Worm (Caenorhabditis elegans) whole organism, L1 larva: ENCODE data around the gene srh-190.

Experiments
- lsy-2 ChIP-seq, 2 experiments: fragments of 150-350 bp; optimal IDR thresholded peaks; 2 replicates each; lab custom pipeline; 2014; ENCODE audit warnings: missing biosample characterization in 2 of 2, missing genetic modification characterization in 2 of 2
- unc-62 ChIP-seq: fragments of 150-350 bp; optimal IDR thresholded peaks from 2 replicates; lab custom pipeline; 2014; ENCODE audit warnings: missing biosample characterization, missing genetic modification reagents, missing genetic modification characterization
- ztf-11 ChIP-seq, 2 experiments: sonication (generic microtip); optimal IDR thresholded peaks; 2 replicates each; lab custom pipeline; 2016 to 2017; ENCODE audit warnings: missing genetic modification characterization in 2 of 2, missing biosample characterization in 1 of 2, missing compliant biosample characterization in 1 of 2

DNA sequence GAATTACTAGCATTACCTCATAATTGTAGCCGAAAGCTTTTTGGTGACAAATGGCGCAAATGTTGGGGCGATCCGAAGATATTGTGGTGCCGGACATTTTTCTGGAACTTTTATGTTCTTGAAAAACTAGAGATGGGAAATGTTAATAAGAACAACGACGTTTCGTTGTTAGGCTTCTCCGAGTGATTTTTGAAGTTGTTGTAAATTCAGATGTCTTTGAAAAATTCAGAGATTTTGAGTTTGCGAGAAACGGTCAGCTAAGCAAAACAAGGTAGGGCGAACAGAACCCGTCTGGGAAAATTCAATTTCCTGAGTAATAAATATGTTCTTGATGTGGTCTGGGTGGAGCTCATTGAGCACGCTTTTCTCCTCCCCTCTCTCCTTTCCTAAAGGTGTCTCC is 16.8 kb upstream of the srh-190 start, which contains the start of gene nhr-124:
- no peak for TF ChIP-seq lsy-2 (tag; optimal IDR thresholded peaks at IDR 0.05; lab: Kevin White, UChicago)
- no peak for TF ChIP-seq ztf-11 (tag; optimal IDR thresholded peaks at IDR 0.05; lab: Kevin White, UChicago)
- no peak for TF ChIP-seq unc-62 (GFP tag; lab: Kevin White, UChicago)
